Worm (Caenorhabditis elegans) whole organism, midembryonic: ENCODE data around the gene F21D5.5.
"Not testable (repeated sequence)": the region's sequence is repeated elsewhere in the genome, so short reads cannot be mapped to it uniquely, and the experiment has no call there.

ENCODE experiments used
- T22C8.4 ChIP-seq: fragments of 200-800 bp; sonication (Bioruptor generic); IDR thresholded peaks from 2 replicates; pipeline ENCODE4 v1.3.6; 2022; ENCODE audit warnings: missing genetic modification characterization, missing compliant biosample characterization
- cog-1 ChIP-seq: sonication (generic microtip); optimal IDR thresholded peaks from 2 replicates; lab custom pipeline; 2016; ENCODE audit warnings: missing genetic modification characterization, missing compliant biosample characterization
- flt-1 ChIP-seq: fragments of 200-800 bp; sonication (Bioruptor generic); IDR thresholded peaks from 2 replicates; pipeline ENCODE4 v1.3.6; 2022; ENCODE audit warnings: missing genetic modification characterization, missing compliant biosample characterization
- klf-2 ChIP-seq: fragments of 200-800 bp; sonication (Bioruptor generic); conservative IDR thresholded peaks from 2 replicates; pipeline ENCODE4 v1.3.6; 2022; ENCODE audit warnings: missing genetic modification reagents, missing genetic modification characterization, missing compliant biosample characterization
- med-1 ChIP-seq: sonication (generic microtip); optimal IDR thresholded peaks from 2 replicates; lab custom pipeline; 2017; ENCODE audit warnings: missing genetic modification characterization, mild to moderate bottlenecking, missing compliant biosample characterization, antibody characterized with exemption, missing genetic modification reagents; ENCODE audit not compliant: insufficient read depth
- ref-1 ChIP-seq: fragments of 200-800 bp; sonication (Bioruptor generic); conservative IDR thresholded peaks from 2 replicates; pipeline ENCODE4 v1.3.6; 2022; ENCODE audit warnings: missing genetic modification reagents, missing genetic modification characterization, missing compliant biosample characterization
- tab-1 ChIP-seq: fragments of 200-800 bp; sonication (Bioruptor generic); IDR thresholded peaks from 2 replicates; pipeline ENCODE4 v1.3.6; 2022; ENCODE audit warnings: missing genetic modification characterization, missing compliant biosample characterization
- ztf-23 ChIP-seq: fragments of 200-800 bp; sonication (Bioruptor generic); IDR thresholded peaks from 2 replicates; pipeline ENCODE4 v1.3.6; 2022; ENCODE audit warnings: missing genetic modification reagents, missing genetic modification characterization, missing compliant biosample characterization
- ztf-29 ChIP-seq: fragments of 200-800 bp; sonication (Bioruptor generic); IDR thresholded peaks from 2 replicates; pipeline ENCODE4 v1.3.6; 2022; ENCODE audit warnings: missing genetic modification reagents, missing genetic modification characterization, missing compliant biosample characterization

Gene F21D5.5

ce11 chrIV:8723720-8724119, 15.5 kb downstream of the F21D5.5 start, which contains the start of gene F21D5.9:
F21D5.9 (plus strand) TSS chrIV:8724020.
- TF ChIP-seq T22C8.4 (GFP tag; lab: Robert Waterston, UW) = no peak
- no peak for TF ChIP-seq med-1
- no peak for TF ChIP-seq ztf-29 (GFP tag; lab: Robert Waterston, UW)
- no peak for TF ChIP-seq flt-1 (GFP tag; lab: Robert Waterston, UW)
- no peak for TF ChIP-seq ref-1 (GFP tag; lab: Robert Waterston, UW)

- TF ChIP-seq tab-1 (GFP tag; lab: Robert Waterston, UW) (no peak), T22C8.4 (GFP tag; lab: Robert Waterston, UW) (no peak), klf-2 (GFP tag; lab: Robert Waterston, UW) (no peak), ref-1 (GFP tag; lab: Robert Waterston, UW) (no peak), ztf-29 (GFP tag; lab: Robert Waterston, UW) (no peak), cog-1 (no peak), med-1 (no peak)
Measured at ce11 chrIV:8722801-8723200, 16.4 kb downstream of the F21D5.5 start.

DNA sequence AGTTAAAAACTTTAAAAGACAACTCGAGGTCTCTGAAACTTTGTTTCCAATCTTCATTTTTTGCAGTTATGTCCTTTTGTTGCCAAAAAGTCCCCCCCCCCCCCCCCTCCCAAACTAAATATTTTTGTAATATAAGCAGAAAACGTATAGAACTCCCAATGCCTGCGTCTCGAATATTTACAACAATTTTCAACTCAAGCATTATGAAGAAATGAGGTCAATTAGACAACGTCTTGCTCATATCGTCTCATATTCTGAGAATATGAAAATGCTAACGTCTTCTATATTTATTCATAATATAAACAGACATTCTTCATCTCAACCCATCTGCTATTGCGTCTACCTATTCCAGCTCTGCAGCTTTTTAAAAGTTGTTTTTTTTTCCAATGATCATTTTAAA, 21.0 kb downstream of the F21D5.5 start, which contains the start of gene H23L24.1:
H23L24.1 (plus strand) TSS at position 301 of the 400 bp plus-strand sequence.
- TF ChIP-seq cog-1 (no peak), klf-2 (GFP tag; lab: Robert Waterston, UW) (no peak), tab-1 (GFP tag; lab: Robert Waterston, UW) (no peak), flt-1 (GFP tag; lab: Robert Waterston, UW) (no peak), med-1 (no peak), ztf-29 (GFP tag; lab: Robert Waterston, UW) (no peak), ref-1 (GFP tag; lab: Robert Waterston, UW) (no peak), T22C8.4 (GFP tag; lab: Robert Waterston, UW) (no peak), ztf-23 (GFP tag; lab: Robert Waterston, UW) (no peak)

- TF ChIP-seq klf-2, ref-1, tab-1 (GFP tag; lab: Robert Waterston, UW): not testable (repeated sequence)
Measured at ce11 chrIV:8715032-8715431, 24.2 kb downstream of the F21D5.5 start, which contains the start of the genes parg-2 and ipla-5. parg-2 (minus strand) TSS chrIV:8715132. ipla-5 (plus strand) TSS chrIV:8715247.

DNA sequence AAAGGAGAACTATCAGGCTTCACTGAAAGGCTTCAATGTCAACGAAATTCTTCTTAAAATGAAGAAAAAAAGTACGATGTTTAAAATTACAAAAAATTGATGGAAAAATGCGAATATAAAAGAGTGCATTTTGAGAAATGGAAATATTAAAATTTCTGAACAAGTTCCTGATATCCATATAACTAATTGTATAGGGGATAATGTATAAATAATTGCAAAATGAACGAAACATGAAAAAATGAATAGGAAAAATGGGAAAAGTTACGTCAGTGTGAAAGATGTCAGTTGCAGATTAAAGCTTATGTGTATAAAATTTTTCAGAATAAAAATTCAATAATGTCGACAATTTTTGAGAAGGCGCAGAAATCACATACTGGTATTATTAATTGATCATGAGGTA, 31.1 kb downstream of the F21D5.5 start:
- TF ChIP-seq cog-1 = no peak
- no peak for TF ChIP-seq ztf-23 (GFP tag; lab: Robert Waterston, UW)
- no peak for TF ChIP-seq T22C8.4 (GFP tag; lab: Robert Waterston, UW)
- TF ChIP-seq klf-2 (GFP tag; lab: Robert Waterston, UW) = no peak
- no peak for TF ChIP-seq ref-1 (GFP tag; lab: Robert Waterston, UW)
- TF ChIP-seq flt-1 (GFP tag; lab: Robert Waterston, UW) = no peak
- TF ChIP-seq ztf-29 (GFP tag; lab: Robert Waterston, UW) = no peak
- TF ChIP-seq tab-1 (GFP tag; lab: Robert Waterston, UW) = no peak
- TF ChIP-seq med-1 = no peak

ce11 chrIV:8705504-8705903, 33.7 kb downstream of the F21D5.5 start, which contains the start of gene H23L24.4:
H23L24.4 (minus strand) TSS chrIV:8705604.
- TF ChIP-seq T22C8.4 (GFP tag; lab: Robert Waterston, UW) (no peak), ref-1 (GFP tag; lab: Robert Waterston, UW) (no peak), klf-2 (GFP tag; lab: Robert Waterston, UW) (no peak), ztf-29 (GFP tag; lab: Robert Waterston, UW) (no peak), flt-1 (GFP tag; lab: Robert Waterston, UW) (no peak), ztf-23 (GFP tag; lab: Robert Waterston, UW) (no peak), med-1 (no peak), tab-1 (GFP tag; lab: Robert Waterston, UW) (no peak), cog-1 (no peak)

- TF ChIP-seq ztf-29 (GFP tag; lab: Robert Waterston, UW) (no peak), med-1 (no peak), klf-2 (GFP tag; lab: Robert Waterston, UW) (no peak), T22C8.4 (GFP tag; lab: Robert Waterston, UW) (no peak), ref-1 (GFP tag; lab: Robert Waterston, UW) (no peak), ztf-23 (GFP tag; lab: Robert Waterston, UW) (no peak), flt-1 (GFP tag; lab: Robert Waterston, UW) (no peak), tab-1 (GFP tag; lab: Robert Waterston, UW) (no peak), cog-1 (no peak)
Measured at ce11 chrIV:8697436-8697835, 41.8 kb downstream of the F21D5.5 start, which contains the start of gene ttll-11. ttll-11 (plus strand) TSS chrIV:8697736.

DNA sequence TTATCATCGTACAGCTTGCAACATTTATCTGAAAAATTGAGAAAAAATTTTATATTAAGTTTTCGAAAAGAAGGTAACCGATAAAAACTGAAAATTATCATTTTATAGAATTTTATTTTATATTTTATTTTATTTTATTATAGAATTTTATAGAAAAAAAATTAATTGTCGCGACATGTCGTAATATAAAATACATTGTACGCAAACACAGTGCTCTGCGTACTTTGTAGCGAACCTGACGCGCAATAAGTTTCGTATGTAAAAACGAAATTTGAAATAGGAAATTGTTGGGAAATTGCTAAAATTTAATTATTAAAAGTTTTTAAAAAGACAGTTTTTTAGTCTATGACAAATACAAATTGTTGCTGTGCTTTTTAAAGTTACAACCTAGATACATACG, 47.7 kb downstream of the F21D5.5 start, which contains the start of the genes hst-1 and ints-6:
hst-1 (minus strand) TSS at position 28 of the 400 bp plus-strand sequence.
ints-6 (plus strand) TSS at position 260 of the 400 bp plus-strand sequence.
- TF ChIP-seq cog-1 = no peak
- no peak for TF ChIP-seq ref-1 (GFP tag; lab: Robert Waterston, UW)

ce11 chrIV:8687605-8688191, 51.5 kb downstream of the F21D5.5 start, which contains the start of gene snrp-3:
snrp-3 (minus strand) TSS chrIV:8687810.
- peak; percentile 37 for TF ChIP-seq cog-1
- TF ChIP-seq flt-1 (GFP tag; lab: Robert Waterston, UW) = no peak
- peak; percentile 70; the same call in 1 of the 2 replicates for TF ChIP-seq T22C8.4 (GFP tag; lab: Robert Waterston, UW)

- TF ChIP-seq med-1 (no peak), cog-1 (no peak), T22C8.4 (GFP tag; lab: Robert Waterston, UW) (no peak), tab-1 (GFP tag; lab: Robert Waterston, UW) (no peak), ztf-29 (GFP tag; lab: Robert Waterston, UW) (no peak), ref-1 (GFP tag; lab: Robert Waterston, UW) (no peak), flt-1 (GFP tag; lab: Robert Waterston, UW) (no peak), ztf-23 (GFP tag; lab: Robert Waterston, UW) (no peak)
Measured at ce11 chrIV:8686966-8687365, 52.2 kb downstream of the F21D5.5 start.
